Fruit fly (Drosophila melanogaster) whole organism, pupa: ENCODE measurements around the gene CG42682.

Experiments
- CG10348 ChIP-seq: fragments of 200-800 bp; sonication (Bioruptor generic); IDR thresholded peaks from 2 replicates; pipeline ENCODE4 v1.3.6; 2022; ENCODE audit warnings: missing biosample characterization, missing genetic modification characterization
- CG12605 ChIP-seq: fragments of 200-800 bp; sonication (Bioruptor generic); IDR thresholded peaks from 2 replicates; pipeline ENCODE4 v1.3.6; 2022; ENCODE audit warnings: missing biosample characterization, missing genetic modification characterization
- CG13204 ChIP-seq: fragments of 200-800 bp; sonication (Bioruptor generic); optimal IDR thresholded peaks from 2 replicates; lab custom pipeline; 2018; ENCODE audit warnings: missing biosample characterization, mild to moderate bottlenecking, missing genetic modification characterization, moderate library complexity
- CG14655 ChIP-seq: fragments of 200-800 bp; sonication (Bioruptor generic); optimal IDR thresholded peaks from 3 replicates; lab custom pipeline; 2017; ENCODE audit warnings: mild to moderate bottlenecking, missing biosample characterization, missing genetic modification reagents, missing genetic modification characterization
- CG15710 ChIP-seq: fragments of 200-800 bp; sonication (Bioruptor generic); optimal IDR thresholded peaks from 2 replicates; lab custom pipeline; 2018; ENCODE audit warnings: missing biosample characterization, mild to moderate bottlenecking, missing genetic modification characterization, moderate library complexity
- CG17806 ChIP-seq: fragments of 200-800 bp; sonication (Bioruptor generic); optimal IDR thresholded peaks from 2 replicates; lab custom pipeline; 2018; ENCODE audit warnings: missing biosample characterization, mild to moderate bottlenecking, missing genetic modification characterization, moderate library complexity
- CG32121 ChIP-seq: fragments of 200-800 bp; sonication (Bioruptor generic); IDR thresholded peaks from 2 replicates; pipeline ENCODE4 v1.3.6; 2022; ENCODE audit warnings: missing biosample characterization, missing genetic modification characterization
- CG34367 ChIP-seq: fragments of 200-800 bp; sonication (Bioruptor generic); optimal IDR thresholded peaks from 2 replicates; lab custom pipeline; 2018; ENCODE audit warnings: missing biosample characterization, mild to moderate bottlenecking, missing genetic modification characterization
- CG4496 ChIP-seq: fragments of 200-800 bp; sonication (Bioruptor generic); IDR thresholded peaks from 3 replicates; pipeline ENCODE4 v1.3.6; 2022; ENCODE audit warnings: missing biosample characterization, missing genetic modification characterization
- CG8159 ChIP-seq: fragments of 200-800 bp; sonication (Bioruptor generic); optimal IDR thresholded peaks from 3 replicates; lab custom pipeline; 2018; ENCODE audit warnings: missing biosample characterization, mild to moderate bottlenecking, missing genetic modification characterization, moderate library complexity
- CG8301 ChIP-seq: fragments of 200-800 bp; sonication (Bioruptor generic); optimal IDR thresholded peaks from 2 replicates; lab custom pipeline; 2018; ENCODE audit warnings: missing biosample characterization, mild to moderate bottlenecking, missing genetic modification characterization
- CG9948 ChIP-seq: fragments of 200-800 bp; sonication (Bioruptor generic); optimal IDR thresholded peaks from 2 replicates; lab custom pipeline; 2018; ENCODE audit warnings: missing biosample characterization, mild to moderate bottlenecking, missing genetic modification characterization, moderate library complexity
- D1 ChIP-seq: fragments of 200-800 bp; sonication (Bioruptor generic); optimal IDR thresholded peaks from 2 replicates; lab custom pipeline; 2018; ENCODE audit warnings: missing biosample characterization, mild to moderate bottlenecking, missing genetic modification characterization, moderate library complexity
- EcR ChIP-seq: fragments of 200-800 bp; sonication (Bioruptor generic); optimal IDR thresholded peaks from 3 replicates; lab custom pipeline; 2019; ENCODE audit warnings: missing biosample characterization, missing genetic modification characterization, mild to moderate bottlenecking, moderate library complexity, missing genetic modification reagents
- Ets98B ChIP-seq: fragments of 200-800 bp; sonication (Bioruptor generic); IDR thresholded peaks from 2 replicates; pipeline ENCODE4 v1.3.6; 2022; ENCODE audit warnings: missing biosample characterization, missing genetic modification characterization
- Pif1A ChIP-seq: fragments of 200-800 bp; sonication (Bioruptor generic); optimal IDR thresholded peaks from 3 replicates; lab custom pipeline; 2016; ENCODE audit warnings: missing biosample characterization, missing genetic modification characterization
- Pif1B ChIP-seq: fragments of 200-800 bp; sonication (Bioruptor generic); optimal IDR thresholded peaks from 3 replicates; lab custom pipeline; 2016; ENCODE audit warnings: missing biosample characterization, missing genetic modification characterization
- Snoo ChIP-seq: fragments of 200-800 bp; sonication (Bioruptor generic); optimal IDR thresholded peaks from 3 replicates; lab custom pipeline; 2017; ENCODE audit warnings: missing biosample characterization, mild to moderate bottlenecking, missing genetic modification characterization, inconsistent platforms
- fd96Ca ChIP-seq: fragments of 200-800 bp; sonication (Bioruptor generic); IDR thresholded peaks from 3 replicates; pipeline ENCODE4 v1.3.6; 2022; ENCODE audit warnings: missing biosample characterization, missing genetic modification characterization
- gl ChIP-seq: fragments of 200-800 bp; sonication (Bioruptor generic); optimal IDR thresholded peaks from 2 replicates; lab custom pipeline; 2018; ENCODE audit warnings: missing biosample characterization, mild to moderate bottlenecking, missing genetic modification characterization
- rn ChIP-seq: fragments of 200-800 bp; sonication (Bioruptor generic); IDR thresholded peaks from 2 replicates; pipeline ENCODE4 v1.3.6; 2022; ENCODE audit warnings: missing biosample characterization, missing genetic modification characterization

The CG42682 gene

dm6 chr2L:14842058-14842457, at the start of gene CG42682:
Gene CG42682, plus strand, starts transcription at chr2L:14842358.
- TF ChIP-seq CG32121 (GFP tag; lab: Robert Waterston, UW) (no peak), rn (GFP tag; lab: Robert Waterston, UW) (no peak), CG34367 (no peak)

dm6 chr2L:14796542-14796941, 45.6 kb upstream of the CG42682 start, which contains the start of gene CG18420:
Gene CG18420, minus strand, starts transcription at chr2L:14796642.
- TF ChIP-seq CG32121 (GFP tag; lab: Robert Waterston, UW): no peak
- TF ChIP-seq CG10348 (GFP tag; lab: Robert Waterston, UW): no peak
- TF ChIP-seq EcR (GFP tag; lab: Kevin White, UChicago): no peak
- no peak for TF ChIP-seq CG13204
- TF ChIP-seq D1 (tag; lab: Kevin White, UChicago): no peak
- TF ChIP-seq Snoo (tag; lab: Kevin White, UChicago): no peak
- TF ChIP-seq rn (GFP tag; lab: Robert Waterston, UW): no peak

dm6 chr2L:14797554-14797953, 44.6 kb upstream of the CG42682 start:
- TF ChIP-seq CG13204 (no peak), CG12605 (GFP tag; lab: Robert Waterston, UW) (no peak), CG17806 (tag; lab: Kevin White, UChicago) (no peak), rn (GFP tag; lab: Robert Waterston, UW) (no peak), CG15710 (tag; lab: Kevin White, UChicago) (no peak), CG34367 (no peak), Snoo (tag; lab: Kevin White, UChicago) (no peak), CG8159 (no peak), CG14655 (no peak), Pif1A (no peak), Ets98B (GFP tag; lab: Robert Waterston, UW) (no peak), CG8301 (tag; lab: Kevin White, UChicago) (no peak), D1 (tag; lab: Kevin White, UChicago) (no peak), CG10348 (GFP tag; lab: Robert Waterston, UW) (no peak), fd96Ca (no peak), CG9948 (tag; lab: Kevin White, UChicago) (no peak)

dm6 chr2L:14802034-14802433, 40.1 kb upstream of the CG42682 start, which contains the start of gene CG33308:
Gene CG33308, plus strand, starts transcription at chr2L:14802334.
- TF ChIP-seq CG8159: no peak
- no peak for TF ChIP-seq CG8301 (tag; lab: Kevin White, UChicago)
- TF ChIP-seq D1 (tag; lab: Kevin White, UChicago): no peak
- TF ChIP-seq CG17806 (tag; lab: Kevin White, UChicago): no peak
- no peak for TF ChIP-seq CG12605 (GFP tag; lab: Robert Waterston, UW)
- TF ChIP-seq Pif1A: no peak
- no peak for TF ChIP-seq Snoo (tag; lab: Kevin White, UChicago)
- TF ChIP-seq CG4496 (GFP tag; lab: Robert Waterston, UW): no peak
- TF ChIP-seq Ets98B (GFP tag; lab: Robert Waterston, UW): no peak
- TF ChIP-seq rn (GFP tag; lab: Robert Waterston, UW): no peak

dm6 chr2L:14810461-14810860, 31.7 kb upstream of the CG42682 start, which contains the start of gene CG33309:
Gene CG33309, plus strand, starts transcription at chr2L:14810761.
- TF ChIP-seq CG17806 (tag; lab: Kevin White, UChicago) (no peak), Snoo (tag; lab: Kevin White, UChicago) (no peak), CG15710 (tag; lab: Kevin White, UChicago) (no peak), D1 (tag; lab: Kevin White, UChicago) (no peak), CG14655 (no peak), CG8301 (tag; lab: Kevin White, UChicago) (no peak), CG13204 (no peak)

dm6 chr2L:14851678-14852077, 9.5 kb downstream of the CG42682 start, which contains the start of gene CG15279:
Gene CG15279, minus strand, starts transcription at chr2L:14851749.
- TF ChIP-seq CG17806 (tag; lab: Kevin White, UChicago): no peak
- TF ChIP-seq CG12605 (GFP tag; lab: Robert Waterston, UW): no peak
- no peak for TF ChIP-seq gl (tag; lab: Kevin White, UChicago)
- TF ChIP-seq fd96Ca: no peak
- no peak for TF ChIP-seq EcR (GFP tag; lab: Kevin White, UChicago)
- no peak for TF ChIP-seq CG13204
- TF ChIP-seq CG14655: no peak
- TF ChIP-seq CG10348 (GFP tag; lab: Robert Waterston, UW): no peak
- TF ChIP-seq CG9948 (tag; lab: Kevin White, UChicago): no peak
- no peak for TF ChIP-seq Pif1B
- TF ChIP-seq D1 (tag; lab: Kevin White, UChicago): no peak
- no peak for TF ChIP-seq CG8159
- no peak for TF ChIP-seq CG32121 (GFP tag; lab: Robert Waterston, UW)
- no peak for TF ChIP-seq CG4496 (GFP tag; lab: Robert Waterston, UW)
- no peak for TF ChIP-seq Pif1A
- TF ChIP-seq Ets98B (GFP tag; lab: Robert Waterston, UW): no peak
- no peak for TF ChIP-seq CG8301 (tag; lab: Kevin White, UChicago)

dm6 chr2L:14871922-14872321, 29.8 kb downstream of the CG42682 start, which contains the start of gene CG4480:
Gene CG4480, minus strand, starts transcription at chr2L:14872022.
- TF ChIP-seq CG15710 (tag; lab: Kevin White, UChicago) (no peak), Pif1A (no peak), Ets98B (GFP tag; lab: Robert Waterston, UW) (no peak), D1 (tag; lab: Kevin White, UChicago) (no peak), Pif1B (no peak), CG9948 (tag; lab: Kevin White, UChicago) (no peak), CG4496 (GFP tag; lab: Robert Waterston, UW) (no peak), gl (tag; lab: Kevin White, UChicago) (no peak), CG14655 (no peak), Snoo (tag; lab: Kevin White, UChicago) (no peak), CG17806 (tag; lab: Kevin White, UChicago) (no peak), CG34367 (no peak), CG10348 (GFP tag; lab: Robert Waterston, UW) (no peak)
- TF ChIP-seq, all 21 proteins: peak for 0
